Fruit fly (Drosophila melanogaster) whole organism, prepupa: ENCODE results near the gene CG15336.

Experiments used
- Blimp-1 ChIP-seq: fragments of 200-800 bp; sonication (Bioruptor generic); optimal IDR thresholded peaks from 3 replicates; lab custom pipeline; 2017; ENCODE audit warnings: missing biosample characterization, missing genetic modification characterization, mild to moderate bottlenecking, moderate library complexity, missing genetic modification reagents
- CG10669 ChIP-seq: fragments of 200-800 bp; sonication (Bioruptor generic); optimal IDR thresholded peaks from 3 replicates; lab custom pipeline; 2018; ENCODE audit warnings: missing biosample characterization, mild to moderate bottlenecking, missing genetic modification characterization, moderate library complexity
- CG11294 ChIP-seq: fragments of 200-800 bp; sonication (Bioruptor generic); IDR thresholded peaks from 2 replicates; pipeline ENCODE4 v1.3.6; 2022; ENCODE audit warnings: missing biosample characterization, missing genetic modification characterization
- CG11762 ChIP-seq: fragments of 200-800 bp; sonication (Bioruptor generic); optimal IDR thresholded peaks from 3 replicates; lab custom pipeline; 2016; ENCODE audit warnings: missing biosample characterization, missing genetic modification characterization; ENCODE audit not compliant: insufficient read depth
- CG15336 ChIP-seq: fragments of 200-800 bp; sonication (Bioruptor generic); IDR thresholded peaks from 2 replicates; pipeline ENCODE4 v1.3.6; 2022; ENCODE audit warnings: missing biosample characterization, missing genetic modification characterization
- CG31627 ChIP-seq: fragments of 200-800 bp; sonication (Bioruptor generic); optimal IDR thresholded peaks from 3 replicates; lab custom pipeline; 2016; ENCODE audit warnings: missing biosample characterization, missing genetic modification characterization
- CG32006 ChIP-seq: fragments of 200-800 bp; sonication (Bioruptor generic); optimal IDR thresholded peaks from 3 replicates; lab custom pipeline; 2017; ENCODE audit warnings: missing biosample characterization, mild to moderate bottlenecking, missing genetic modification characterization
- CG34406 ChIP-seq: fragments of 200-800 bp; sonication (Bioruptor generic); optimal IDR thresholded peaks from 3 replicates; lab custom pipeline; 2016; ENCODE audit warnings: missing biosample characterization, missing genetic modification characterization
- CG3919 ChIP-seq: fragments of 200-800 bp; sonication (Bioruptor generic); optimal IDR thresholded peaks from 3 replicates; lab custom pipeline; 2016; ENCODE audit warnings: missing biosample characterization, missing genetic modification characterization
- CG6163 ChIP-seq: fragments of 200-800 bp; sonication (Bioruptor generic); IDR thresholded peaks from 3 replicates; pipeline ENCODE4 v1.3.6; 2022; ENCODE audit warnings: missing biosample characterization, missing genetic modification characterization
- CG6792 ChIP-seq: fragments of 200-800 bp; sonication (Bioruptor generic); optimal IDR thresholded peaks from 3 replicates; lab custom pipeline; 2016; ENCODE audit warnings: missing biosample characterization, missing genetic modification characterization
- CG6854 ChIP-seq: fragments of 200-800 bp; sonication (Bioruptor generic); optimal IDR thresholded peaks from 2 replicates; lab custom pipeline; 2017; ENCODE audit warnings: missing biosample characterization, mild to moderate bottlenecking, missing genetic modification characterization
- CG7368 ChIP-seq: fragments of 200-800 bp; sonication (Bioruptor generic); optimal IDR thresholded peaks from 3 replicates; lab custom pipeline; 2016; ENCODE audit warnings: missing biosample characterization, missing genetic modification characterization
- CG8119 ChIP-seq: fragments of 200-800 bp; sonication (Bioruptor generic); IDR thresholded peaks from 3 replicates; pipeline ENCODE4 v1.3.6; 2022; ENCODE audit warnings: missing biosample characterization, missing genetic modification characterization
- CG8319 ChIP-seq: fragments of 200-800 bp; sonication (Bioruptor generic); optimal IDR thresholded peaks from 3 replicates; lab custom pipeline; 2016; ENCODE audit warnings: missing biosample characterization, missing genetic modification characterization
- Eip78C ChIP-seq: fragments of 200-800 bp; sonication (Bioruptor generic); peaks from one replicate; lab custom pipeline; 2016; ENCODE audit warnings: missing biosample characterization, missing genetic modification characterization
- Eip93F ChIP-seq: fragments of 200-800 bp; sonication (Bioruptor generic); optimal IDR thresholded peaks from 2 replicates; lab custom pipeline; 2016; ENCODE audit warnings: missing biosample characterization, mild to moderate bottlenecking, missing genetic modification characterization
- Ets21C ChIP-seq: fragments of 200-800 bp; sonication (Bioruptor generic); optimal IDR thresholded peaks from 3 replicates; lab custom pipeline; 2016; ENCODE audit warnings: missing biosample characterization, missing genetic modification characterization
- Ets96B ChIP-seq: fragments of 200-800 bp; optimal IDR thresholded peaks from 2 replicates; lab custom pipeline; 2019; ENCODE audit warnings: missing biosample characterization, mild to moderate bottlenecking, missing genetic modification characterization, moderate library complexity
- Hr38 ChIP-seq: sonication (Bioruptor generic); optimal IDR thresholded peaks from 2 replicates; lab custom pipeline; 2016; ENCODE audit warnings: missing biosample characterization, missing genetic modification characterization
- Hr39 ChIP-seq: fragments of 200-800 bp; sonication (Bioruptor generic); optimal IDR thresholded peaks from 2 replicates; lab custom pipeline; 2016; ENCODE audit warnings: missing biosample characterization, missing genetic modification characterization
- Hr4 ChIP-seq: fragments of 200-800 bp; sonication (Bioruptor generic); optimal IDR thresholded peaks from 3 replicates; lab custom pipeline; 2016; ENCODE audit warnings: missing biosample characterization, missing genetic modification characterization
- Met ChIP-seq: fragments of 200-800 bp; sonication (Bioruptor generic); optimal IDR thresholded peaks from 3 replicates; lab custom pipeline; 2016; ENCODE audit warnings: missing biosample characterization, missing genetic modification characterization
- OdsH ChIP-seq: fragments of 200-800 bp; sonication (Bioruptor generic); optimal IDR thresholded peaks from 3 replicates; lab custom pipeline; 2016; ENCODE audit warnings: missing biosample characterization, missing genetic modification characterization
- Sox102F ChIP-seq: fragments of 200-800 bp; sonication (Bioruptor generic); optimal IDR thresholded peaks from 2 replicates; lab custom pipeline; 2016; ENCODE audit warnings: missing biosample characterization, mild to moderate bottlenecking, missing genetic modification characterization
- Sox14 ChIP-seq: fragments of 200-800 bp; sonication (Bioruptor generic); optimal IDR thresholded peaks from 3 replicates; lab custom pipeline; 2016; ENCODE audit warnings: missing biosample characterization, missing genetic modification characterization
- achi ChIP-seq: fragments of 200-800 bp; sonication (Bioruptor generic); optimal IDR thresholded peaks from 3 replicates; lab custom pipeline; 2016; ENCODE audit warnings: missing biosample characterization, missing genetic modification characterization
- acj6 ChIP-seq: fragments of 200-800 bp; sonication (Bioruptor generic); optimal IDR thresholded peaks from 3 replicates; lab custom pipeline; 2016; ENCODE audit warnings: missing biosample characterization, missing genetic modification characterization
- cyc ChIP-seq: fragments of 200-800 bp; sonication (Bioruptor generic); optimal IDR thresholded peaks from 3 replicates; lab custom pipeline; 2016; ENCODE audit warnings: missing biosample characterization, missing genetic modification characterization
- eg ChIP-seq: fragments of 200-800 bp; sonication (Bioruptor generic); IDR thresholded peaks from 3 replicates; pipeline ENCODE4 v1.3.6; 2022; ENCODE audit warnings: missing biosample characterization, missing genetic modification characterization
- esn ChIP-seq: fragments of 200-800 bp; sonication (Bioruptor generic); optimal IDR thresholded peaks from 2 replicates; lab custom pipeline; 2016; ENCODE audit warnings: missing biosample characterization, mild to moderate bottlenecking, missing genetic modification characterization, moderate library complexity
- fd85E ChIP-seq: fragments of 200-800 bp; sonication (Bioruptor generic); optimal IDR thresholded peaks from 3 replicates; lab custom pipeline; 2016; ENCODE audit warnings: missing biosample characterization, missing genetic modification characterization
- fkh ChIP-seq: fragments of 200-800 bp; sonication (Bioruptor generic); optimal IDR thresholded peaks from 3 replicates; lab custom pipeline; 2017; ENCODE audit warnings: missing biosample characterization, mild to moderate bottlenecking, missing genetic modification characterization, moderate library complexity
- lz ChIP-seq: fragments of 200-800 bp; sonication (Bioruptor generic); optimal IDR thresholded peaks from 3 replicates; lab custom pipeline; 2016; ENCODE audit warnings: missing biosample characterization, missing genetic modification characterization
- pdm3 ChIP-seq: fragments of 200-800 bp; sonication (Bioruptor generic); optimal IDR thresholded peaks from 3 replicates; lab custom pipeline; 2016; ENCODE audit warnings: missing biosample characterization, missing genetic modification characterization
- salr ChIP-seq, 2 experiments: fragments of 200-800 bp; sonication (Bioruptor generic); optimal IDR thresholded peaks; 3 replicates each; lab custom pipeline; 2016 to 2018; ENCODE audit warnings: missing biosample characterization in 2 of 2, missing genetic modification characterization in 2 of 2, mild to moderate bottlenecking in 1 of 2
- spab ChIP-seq: fragments of 200-800 bp; sonication (Bioruptor generic); optimal IDR thresholded peaks from 2 replicates; lab custom pipeline; 2017; ENCODE audit warnings: missing biosample characterization, mild to moderate bottlenecking, missing genetic modification characterization, missing genetic modification reagents
- topi ChIP-seq: fragments of 200-800 bp; sonication (Bioruptor generic); optimal IDR thresholded peaks from 3 replicates; lab custom pipeline; 2016; ENCODE audit warnings: missing biosample characterization, missing genetic modification characterization
- vri ChIP-seq: fragments of 200-800 bp; sonication (Bioruptor generic); optimal IDR thresholded peaks from 3 replicates; lab custom pipeline; 2016; ENCODE audit warnings: missing biosample characterization, mild to moderate bottlenecking, missing genetic modification characterization

Gene CG15336

DNA sequence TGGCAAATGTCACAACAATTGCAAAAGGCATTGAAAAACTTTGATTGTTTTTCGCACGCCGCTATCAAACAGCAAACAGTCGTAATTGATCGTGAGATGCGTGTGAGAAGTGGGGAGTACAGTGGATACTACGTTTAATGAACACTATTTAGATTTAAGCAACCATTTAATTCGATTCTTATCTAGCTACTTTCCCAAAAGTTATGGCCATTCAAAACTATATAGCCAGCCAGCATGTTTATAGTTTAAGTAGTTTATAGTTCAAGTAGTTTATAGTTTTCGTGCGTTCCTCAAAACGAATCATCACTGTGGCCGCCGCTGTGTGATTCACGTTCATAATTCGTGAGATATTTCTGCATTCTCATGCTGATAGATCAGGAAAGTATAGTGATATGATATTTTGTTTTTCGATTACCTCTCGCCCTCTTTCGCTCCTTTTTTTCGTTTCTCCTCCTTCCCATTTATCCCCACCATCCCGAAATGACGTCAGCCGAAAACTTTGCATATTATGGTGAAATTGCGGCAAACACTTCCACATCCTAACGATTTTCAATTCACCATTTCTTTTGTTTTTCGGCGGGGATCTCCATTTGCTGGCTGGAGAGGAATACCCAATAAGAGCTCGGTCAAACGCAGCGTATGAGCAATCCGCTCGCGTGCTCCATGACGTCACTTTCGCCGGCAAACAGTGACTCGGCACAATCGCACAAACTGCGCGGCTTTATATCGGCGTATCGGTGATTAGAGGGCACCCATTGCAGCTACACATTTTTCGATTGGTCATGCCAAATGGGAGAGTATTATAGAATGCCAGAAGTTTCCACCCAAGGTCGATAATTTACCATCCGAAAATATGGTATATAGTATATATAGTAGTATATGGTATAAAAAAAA is 34.1 kb upstream of the CG15336 start (continued):
- TF ChIP-seq Eip93F (GFP tag; lab: Kevin White, UChicago) (no peak), CG11762 (GFP tag; lab: Kevin White, UChicago) (no peak), CG32006 (GFP tag; lab: Kevin White, UChicago) (peak; percentile 6), spab (no peak), topi (GFP tag; lab: Kevin White, UChicago) (peak; percentile 21), CG31627 (peak; percentile 3), Sox102F (GFP tag; lab: Kevin White, UChicago) (no peak)

- TF ChIP-seq CG3919 = peak; percentile 18
- TF ChIP-seq spab = no peak
- peak; percentile 28; the same call in 1 of the 3 replicates for TF ChIP-seq CG6163 (GFP tag; lab: Robert Waterston, UW)
- TF ChIP-seq Ets21C = no peak
- peak; percentile 56 for TF ChIP-seq eg
- TF ChIP-seq OdsH (GFP tag; lab: Kevin White, UChicago) = peak; percentile 7
- no peak for TF ChIP-seq Sox14 (GFP tag; lab: Kevin White, UChicago)
- no peak for TF ChIP-seq CG7368
- TF ChIP-seq CG11294 = no peak
- TF ChIP-seq lz (GFP tag; lab: Kevin White, UChicago) = peak; percentile 23
- peak; percentile 40 for TF ChIP-seq Hr39
- no peak for TF ChIP-seq Eip78C (GFP tag; lab: Kevin White, UChicago)
- no peak for TF ChIP-seq CG8319 (GFP tag; lab: Kevin White, UChicago)
- TF ChIP-seq cyc = peak; percentile 10
- TF ChIP-seq CG8119 = no peak
- peak; percentile 23 for TF ChIP-seq CG32006 (GFP tag; lab: Kevin White, UChicago)
- no peak for TF ChIP-seq CG11762 (GFP tag; lab: Kevin White, UChicago)
- no peak for TF ChIP-seq Hr38
- TF ChIP-seq Hr4 (GFP tag; lab: Kevin White, UChicago) = no peak
- TF ChIP-seq Ets96B (tag; lab: Kevin White, UChicago) = peak; percentile 6
- no peak for TF ChIP-seq CG6792 (GFP tag; lab: Kevin White, UChicago)
- no peak for TF ChIP-seq salr (GFP tag; optimal IDR thresholded peaks at IDR 0.05; lab: Kevin White, UChicago)
- TF ChIP-seq CG34406 (GFP tag; lab: Kevin White, UChicago) = no peak
- no peak for TF ChIP-seq Blimp-1 (GFP tag; lab: Kevin White, UChicago)
- TF ChIP-seq Met (GFP tag; lab: Kevin White, UChicago) = peak; percentile 64
- TF ChIP-seq achi = peak; percentile 33
- TF ChIP-seq CG10669 (GFP tag; lab: Kevin White, UChicago) = peak; percentile 25
- TF ChIP-seq acj6 (GFP tag; lab: Kevin White, UChicago) = peak; percentile 13
- peak; percentile 7 for TF ChIP-seq Sox102F (GFP tag; lab: Kevin White, UChicago)
- TF ChIP-seq vri (GFP tag; lab: Kevin White, UChicago) = no peak
- TF ChIP-seq pdm3 (GFP tag; lab: Kevin White, UChicago) = peak; percentile 8
- TF ChIP-seq CG31627 = peak; percentile 31
- peak; percentile 37 for TF ChIP-seq fkh
- TF ChIP-seq topi (GFP tag; lab: Kevin White, UChicago) = no peak
- peak; percentile 5 for TF ChIP-seq esn (GFP tag; lab: Kevin White, UChicago)
- 0 out of 2 replicates have a peak, but pooled peaks have one; percentile 33 for TF ChIP-seq CG15336 (GFP tag; lab: Robert Waterston, UW)
- TF ChIP-seq fd85E (GFP tag; lab: Kevin White, UChicago) = no peak
- no peak for TF ChIP-seq CG6854 (GFP tag; lab: Kevin White, UChicago)
These were observed 33.0 kb upstream of the CG15336 start for dm6 chrX:8114476-8115342.
